6 worm cellular contexts compared by ENCODE assay signal in genomic region chrV:9079965-9080432, ce11.
TF ChIP-seq lines count a peak whose summit lies in the region.

No protein-coding gene starts in this region.

TF ChIP-seq in whole organism, L1 larva, 84 proteins besides CTCF, POLR2A, EP300 and RAD21 (continues in another document):
- TF ChIP-seq vab-15 (tag; optimal IDR thresholded peaks at IDR 0.05; lab: Kevin White, UChicago) (no peak), xbp-1 (tag; optimal IDR thresholded peaks at IDR 0.05; lab: Kevin White, UChicago) (no peak), ztf-4 (tag; optimal IDR thresholded peaks at IDR 0.05; lab: Kevin White, UChicago) (no peak), nhr-20 (tag; optimal IDR thresholded peaks at IDR 0.05; lab: Kevin White, UChicago) (peak; percentile 33), efl-1 (optimal IDR thresholded peaks at IDR 0.05; lab: Kevin White, UChicago) (no peak), efl-1 (GFP tag; optimal IDR thresholded peaks at IDR 0.05 in 1 of 2; lab: Kevin White, UChicago) (peak in 1 of 2 experiments; percentile 89), fkh-4 (tag; optimal IDR thresholded peaks at IDR 0.05; lab: Kevin White, UChicago; ENCODE audit: borderline replicate concordance) (no peak), lin-35 (GFP tag; optimal IDR thresholded peaks at IDR 0.05; lab: Kevin White, UChicago) (peak in 1 of 2 experiments; percentile 53), nhr-90 (tag; optimal IDR thresholded peaks at IDR 0.05; lab: Kevin White, UChicago; ENCODE audit: poor library complexity) (peak; percentile 52), lin-14 (GFP tag; optimal IDR thresholded peaks at IDR 0.05; lab: Kevin White, UChicago) (peak; percentile 11), lin-15B (tag; optimal IDR thresholded peaks at IDR 0.05; lab: Kevin White, UChicago) (no peak), egl-13 (tag; optimal IDR thresholded peaks at IDR 0.05; lab: Kevin White, UChicago) (peak; percentile 14), elt-2 (tag; optimal IDR thresholded peaks at IDR 0.05; lab: Kevin White, UChicago) (peak; percentile 97), nhr-19 (GFP tag; conservative IDR thresholded peaks at IDR 0.05; lab: Robert Waterston, UW) (peak; percentile 25; the same call in 1 of the 2 replicates)

TF ChIP-seq in whole organism, L2 larva, 48 proteins besides CTCF, POLR2A, EP300 and RAD21:
- TF ChIP-seq nhr-129 (tag; optimal IDR thresholded peaks at IDR 0.05; lab: Kevin White, UChicago) (peak; percentile 53), crh-2 (tag; optimal IDR thresholded peaks at IDR 0.05; lab: Kevin White, UChicago) (peak; percentile 51), gmeb-1 (tag; optimal IDR thresholded peaks at IDR 0.05; lab: Kevin White, UChicago) (peak; percentile 39), ztf-1 (GFP tag; conservative IDR thresholded peaks at IDR 0.05; lab: Robert Waterston, UW) (no peak), sma-3 (GFP tag; optimal IDR thresholded peaks at IDR 0.05; lab: Kevin White, UChicago) (no peak), mdl-1 (tag; optimal IDR thresholded peaks at IDR 0.05; lab: Kevin White, UChicago) (peak in 1 of 2 experiments; percentile 51), sma-9 (GFP tag; optimal IDR thresholded peaks at IDR 0.05; lab: Kevin White, UChicago) (peak; percentile 88), sma-9 (tag; optimal IDR thresholded peaks at IDR 0.05; lab: Kevin White, UChicago) (no peak), nhr-21 (tag; optimal IDR thresholded peaks at IDR 0.05; lab: Kevin White, UChicago) (no peak), fos-1 (tag; optimal IDR thresholded peaks at IDR 0.05; lab: Kevin White, UChicago) (peak; percentile 72), snpc-4 (tag; optimal IDR thresholded peaks at IDR 0.05; lab: Kevin White, UChicago) (no peak), nhr-6 (tag; optimal IDR thresholded peaks at IDR 0.05; lab: Kevin White, UChicago) (no peak), F13H6.1 (tag; optimal IDR thresholded peaks at IDR 0.05; lab: Kevin White, UChicago) (peak; percentile 79)

TF ChIP-seq in whole organism, L3 larva, 47 proteins besides CTCF, POLR2A, EP300 and RAD21:
- TF ChIP-seq nhr-23 (tag; optimal IDR thresholded peaks at IDR 0.05; lab: Kevin White, UChicago) (no peak), pha-4 (tag; optimal IDR thresholded peaks at IDR 0.05; lab: Kevin White, UChicago) (peak; percentile 62), nhr-237 (tag; optimal IDR thresholded peaks at IDR 0.05; lab: Kevin White, UChicago) (no peak), jun-1 (tag; optimal IDR thresholded peaks at IDR 0.05; lab: Kevin White, UChicago) (peak; percentile 68), elt-2 (tag; optimal IDR thresholded peaks at IDR 0.05; lab: Kevin White, UChicago) (peak; percentile 99), pqm-1 (tag; optimal IDR thresholded peaks at IDR 0.05; lab: Kevin White, UChicago) (peak; percentile 93)

TF ChIP-seq in whole organism, L4 larva, 104 proteins besides CTCF, POLR2A, EP300 and RAD21 (continues in another document):
- TF ChIP-seq mdt-29 (GFP tag; IDR thresholded peaks at IDR 0.05; lab: Robert Waterston, UW) (peak; percentile 62), T26A8.4 (GFP tag; IDR thresholded peaks at IDR 0.05; lab: Robert Waterston, UW) (peak; percentile 67), hlh-30 (tag; optimal IDR thresholded peaks at IDR 0.05; lab: Kevin White, UChicago; ENCODE audit: insufficient read depth) (peak; percentile 73), nhr-77 (tag; optimal IDR thresholded peaks at IDR 0.05; lab: Kevin White, UChicago) (peak; percentile 56), pha-4 (GFP tag; IDR thresholded peaks at IDR 0.05; lab: Robert Waterston, UW) (peak; percentile 71), pha-4 (tag; optimal IDR thresholded peaks at IDR 0.05; lab: Kevin White, UChicago) (no peak), nhr-48 (tag; optimal IDR thresholded peaks at IDR 0.05; lab: Kevin White, UChicago) (peak; percentile 93), hif-1 (tag; optimal IDR thresholded peaks at IDR 0.05; lab: Kevin White, UChicago) (peak in 1 of 2 experiments; percentile 96), aha-1 (tag; lab: Kevin White, UChicago) (peak; percentile 89), mdl-1 (tag; optimal IDR thresholded peaks at IDR 0.05; lab: Kevin White, UChicago) (peak in 1 of 2 experiments; percentile 51), ama-1 (optimal IDR thresholded peaks at IDR 0.05; lab: Kevin White, UChicago) (no peak), lim-7 (GFP tag; IDR thresholded peaks at IDR 0.05; lab: Robert Waterston, UW) (no peak), zfp-3 (GFP tag; conservative IDR thresholded peaks at IDR 0.05; lab: Robert Waterston, UW) (peak; percentile 71; the same call in 1 of the 2 replicates), dve-1 (tag; optimal IDR thresholded peaks at IDR 0.05; lab: Kevin White, UChicago; ENCODE audit: insufficient read depth) (peak; percentile 85), daf-16 (GFP tag; optimal IDR thresholded peaks at IDR 0.05; lab: Kevin White, UChicago) (peak in 1 of 2 experiments; percentile 79), daf-16 (tag; optimal IDR thresholded peaks at IDR 0.05; lab: Kevin White, UChicago) (peak; percentile 78), T20F7.1 (GFP tag; optimal IDR thresholded peaks at IDR 0.05; lab: Kevin White, UChicago) (peak; percentile 42), mxl-3 (GFP tag; optimal IDR thresholded peaks at IDR 0.05; lab: Kevin White, UChicago) (peak; percentile 83), unc-62 (GFP tag; optimal IDR thresholded peaks at IDR 0.05 in 1 of 2; lab: Kevin White, UChicago) (peak in 1 of 2 experiments; percentile 53), unc-62 (tag; optimal IDR thresholded peaks at IDR 0.05; lab: Kevin White, UChicago) (no peak)

TF ChIP-seq in whole organism, late embryonic, 69 proteins besides CTCF, POLR2A, EP300 and RAD21:
- TF ChIP-seq hlh-30 (tag; optimal IDR thresholded peaks at IDR 0.05; lab: Kevin White, UChicago; ENCODE audit: insufficient read depth) (no peak), hlh-13 (GFP tag; optimal IDR thresholded peaks at IDR 0.05; lab: Kevin White, UChicago) (no peak), elt-2 (tag; optimal IDR thresholded peaks at IDR 0.05; lab: Kevin White, UChicago) (peak; percentile 44), ceh-18 (tag; optimal IDR thresholded peaks at IDR 0.05; lab: Kevin White, UChicago) (no peak)

TF ChIP-seq in whole organism, young adult, 124 proteins besides CTCF, POLR2A, EP300 and RAD21 (continues in another document):
- TF ChIP-seq ceh-91 (GFP tag; IDR thresholded peaks at IDR 0.05; lab: Robert Waterston, UW): no peak
- no peak for TF ChIP-seq sptf-2 (GFP tag; optimal IDR thresholded peaks at IDR 0.05; lab: Kevin White, UChicago)
- peak; percentile 72 for TF ChIP-seq B0336.3 (GFP tag; IDR thresholded peaks at IDR 0.05; lab: Robert Waterston, UW)
- TF ChIP-seq C06A6.2 (GFP tag; conservative IDR thresholded peaks at IDR 0.05; lab: Robert Waterston, UW): no peak
- TF ChIP-seq Y53G8AR.9 (GFP tag; conservative IDR thresholded peaks at IDR 0.05; lab: Robert Waterston, UW): no peak; the same call in 1 of the 2 replicates
- peak; percentile 31 for TF ChIP-seq tbp1 (GFP tag; optimal IDR thresholded peaks at IDR 0.05; lab: Kevin White, UChicago)
- TF ChIP-seq nhr-27 (tag; optimal IDR thresholded peaks at IDR 0.05; lab: Kevin White, UChicago): no peak
- TF ChIP-seq B0035.1 (tag; optimal IDR thresholded peaks at IDR 0.05; lab: Kevin White, UChicago): no peak
- TF ChIP-seq F10E7.11 (tag; optimal IDR thresholded peaks at IDR 0.05; lab: Kevin White, UChicago): no peak
- peak; percentile 47 for TF ChIP-seq chd-7 (tag; optimal IDR thresholded peaks at IDR 0.05; lab: Kevin White, UChicago)
- no peak for TF ChIP-seq F52B5.7 (tag; optimal IDR thresholded peaks at IDR 0.05; lab: Kevin White, UChicago)
- TF ChIP-seq nhr-80 (tag; optimal IDR thresholded peaks at IDR 0.05; lab: Kevin White, UChicago): peak; percentile 99
- TF ChIP-seq hrde-1 (tag; optimal IDR thresholded peaks at IDR 0.05; lab: Kevin White, UChicago; ENCODE audit: borderline replicate concordance): no peak
- no peak for TF ChIP-seq mes-4 (tag; optimal IDR thresholded peaks at IDR 0.05; lab: Kevin White, UChicago)
- no peak for TF ChIP-seq lin-35 (GFP tag; optimal IDR thresholded peaks at IDR 0.05; lab: Kevin White, UChicago)
- no peak for TF ChIP-seq ceh-79 (tag; optimal IDR thresholded peaks at IDR 0.05; lab: Kevin White, UChicago)
- TF ChIP-seq snpc-4 (GFP tag; optimal IDR thresholded peaks at IDR 0.05; lab: Kevin White, UChicago): no peak
- TF ChIP-seq snpc-4 (tag; optimal IDR thresholded peaks at IDR 0.05; lab: Kevin White, UChicago): peak in 2 of 4 experiments; percentile 24 to 37
- TF ChIP-seq F57C9.4 (tag; optimal IDR thresholded peaks at IDR 0.05; lab: Kevin White, UChicago): no peak
- no peak for TF ChIP-seq F49E8.2 (tag; optimal IDR thresholded peaks at IDR 0.05; lab: Kevin White, UChicago; ENCODE audit: insufficient read depth)
- TF ChIP-seq Y56A3A.18 (GFP tag; IDR thresholded peaks at IDR 0.05; lab: Robert Waterston, UW): no peak
- TF ChIP-seq egrh-3 (GFP tag; IDR thresholded peaks at IDR 0.05; lab: Robert Waterston, UW): no peak
- no peak for TF ChIP-seq rec-8 (tag; optimal IDR thresholded peaks at IDR 0.05; lab: Kevin White, UChicago)
- no peak for TF ChIP-seq ceh-58 (GFP tag; IDR thresholded peaks at IDR 0.05; lab: Robert Waterston, UW)
- TF ChIP-seq mel-28 (tag; optimal IDR thresholded peaks at IDR 0.05; lab: Kevin White, UChicago; ENCODE audit: borderline replicate concordance): no peak
- TF ChIP-seq mcd-1 (GFP tag; IDR thresholded peaks at IDR 0.05; lab: Robert Waterston, UW): 0 out of 2 replicates have a peak, but pooled peaks have one; percentile 6
- no peak for TF ChIP-seq F22D6.2 (tag; optimal IDR thresholded peaks at IDR 0.05; lab: Kevin White, UChicago)
- no peak for TF ChIP-seq nhr-120 (GFP tag; IDR thresholded peaks at IDR 0.05; lab: Robert Waterston, UW)
- no peak for TF ChIP-seq Y79H2A.3 (GFP tag; conservative IDR thresholded peaks at IDR 0.05; lab: Robert Waterston, UW)
- no peak for TF ChIP-seq cebp-2 (GFP tag; IDR thresholded peaks at IDR 0.05; lab: Robert Waterston, UW)
- no peak for TF ChIP-seq nhr-179 (tag; optimal IDR thresholded peaks at IDR 0.05; lab: Kevin White, UChicago)
- TF ChIP-seq madf-3 (GFP tag; IDR thresholded peaks at IDR 0.05; lab: Robert Waterston, UW): no peak
- no peak for TF ChIP-seq aptf-2 (GFP tag; conservative IDR thresholded peaks at IDR 0.05; lab: Robert Waterston, UW)
- peak; percentile 37; the same call in 1 of the 2 replicates for TF ChIP-seq pbrm-1 (GFP tag; IDR thresholded peaks at IDR 0.05; lab: Robert Waterston, UW)
- no peak for TF ChIP-seq ztf-26 (tag; optimal IDR thresholded peaks at IDR 0.05; lab: Kevin White, UChicago)
- TF ChIP-seq B0261.1 (tag; optimal IDR thresholded peaks at IDR 0.05; lab: Kevin White, UChicago): no peak
- TF ChIP-seq bed-1 (GFP tag; IDR thresholded peaks at IDR 0.05; lab: Robert Waterston, UW): no peak
- TF ChIP-seq lsy-27 (tag; optimal IDR thresholded peaks at IDR 0.05; lab: Kevin White, UChicago; ENCODE audit: borderline replicate concordance, insufficient read depth): no peak
- TF ChIP-seq lin-40 (tag; optimal IDR thresholded peaks at IDR 0.05; lab: Kevin White, UChicago): peak; percentile 21
- no peak for TF ChIP-seq snpc-1.3 (tag; optimal IDR thresholded peaks at IDR 0.05; lab: Kevin White, UChicago; ENCODE audit: insufficient read depth)
